Worm (Caenorhabditis elegans) whole organism, mixed stage, embryonic: ENCODE measurements around the gene dhs-5.

ENCODE experiments used
- M03D4.4 ChIP-seq: sonication (generic microtip); optimal IDR thresholded peaks from 2 replicates; lab custom pipeline; 2017; ENCODE audit warnings: mild to moderate bottlenecking, missing genetic modification characterization, missing compliant biosample characterization
- bed-3 ChIP-seq: fragments of 200-800 bp; sonication (Bioruptor generic); optimal IDR thresholded peaks from 3 replicates; lab custom pipeline; 2018; ENCODE audit warnings: mild to moderate bottlenecking, missing genetic modification characterization, moderate library complexity, missing compliant biosample characterization
- blmp-1 ChIP-seq: fragments of 150-350 bp; optimal IDR thresholded peaks from 2 replicates; lab custom pipeline; 2014; ENCODE audit warnings: missing biosample characterization, missing genetic modification characterization
- ceh-39 ChIP-seq: fragments of 150-350 bp; optimal IDR thresholded peaks from 2 replicates; lab custom pipeline; 2014; ENCODE audit warnings: missing biosample characterization, missing genetic modification characterization
- ceh-83 ChIP-seq: fragments of 200-800 bp; sonication (Bioruptor generic); optimal IDR thresholded peaks from 2 replicates; lab custom pipeline; 2018; ENCODE audit warnings: mild to moderate bottlenecking, missing genetic modification characterization, missing compliant biosample characterization
- ces-1 ChIP-seq: fragments of 150-350 bp; optimal IDR thresholded peaks from 2 replicates; lab custom pipeline; 2014; ENCODE audit warnings: missing biosample characterization, missing genetic modification reagents, missing genetic modification characterization
- cnd-1 ChIP-seq: fragments of 200-800 bp; sonication (Bioruptor generic); optimal IDR thresholded peaks from 2 replicates; lab custom pipeline; 2018; ENCODE audit warnings: mild to moderate bottlenecking, missing genetic modification characterization, missing compliant biosample characterization
- drap-1 ChIP-seq: fragments of 200-800 bp; sonication (Bioruptor generic); optimal IDR thresholded peaks from 3 replicates; lab custom pipeline; 2018; ENCODE audit warnings: mild to moderate bottlenecking, missing genetic modification characterization, missing compliant biosample characterization
- elt-1 ChIP-seq: sonication (generic microtip); optimal IDR thresholded peaks from 2 replicates; lab custom pipeline; 2017; ENCODE audit warnings: missing genetic modification characterization, mild to moderate bottlenecking, missing compliant biosample characterization, antibody characterized with exemption, moderate library complexity, borderline replicate concordance; ENCODE audit not compliant: insufficient read depth
- elt-3 ChIP-seq: fragments of 150-350 bp; optimal IDR thresholded peaks from 2 replicates; lab custom pipeline; 2014; ENCODE audit warnings: missing biosample characterization, missing genetic modification characterization
- flh-1 ChIP-seq: fragments of 200-800 bp; sonication (Bioruptor generic); optimal IDR thresholded peaks from 2 replicates; lab custom pipeline; 2018; ENCODE audit warnings: mild to moderate bottlenecking, missing genetic modification characterization, moderate library complexity, missing compliant biosample characterization
- ham-2 ChIP-seq: fragments of 200-800 bp; sonication (Bioruptor generic); optimal IDR thresholded peaks from 2 replicates; lab custom pipeline; 2018; ENCODE audit warnings: mild to moderate bottlenecking, missing genetic modification characterization, missing compliant biosample characterization
- hlh-1 ChIP-seq: fragments of 150-350 bp; optimal IDR thresholded peaks from 2 replicates; lab custom pipeline; 2014; ENCODE audit warnings: missing biosample characterization, missing genetic modification reagents, missing genetic modification characterization
- lin-13 ChIP-seq: fragments of 150-350 bp; optimal IDR thresholded peaks from 2 replicates; lab custom pipeline; 2014; ENCODE audit warnings: missing biosample characterization, missing genetic modification characterization
- lin-32 ChIP-seq: fragments of 200-800 bp; sonication (Bioruptor generic); optimal IDR thresholded peaks from 2 replicates; lab custom pipeline; 2018; ENCODE audit warnings: mild to moderate bottlenecking, missing genetic modification characterization, missing compliant biosample characterization
- mab-5 ChIP-seq: fragments of 150-350 bp; optimal IDR thresholded peaks from 2 replicates; lab custom pipeline; 2014; ENCODE audit warnings: missing biosample characterization, missing genetic modification characterization
- mep-1 ChIP-seq: fragments of 150-350 bp; optimal IDR thresholded peaks from 2 replicates; lab custom pipeline; 2017; ENCODE audit warnings: missing biosample characterization, missing genetic modification reagents, missing genetic modification characterization, inconsistent platforms
- mls-2 ChIP-seq: sonication (generic microtip); optimal IDR thresholded peaks from 2 replicates; lab custom pipeline; 2016; ENCODE audit warnings: mild to moderate bottlenecking, missing genetic modification characterization, moderate library complexity, missing compliant biosample characterization
- nhr-2 ChIP-seq: fragments of 150-350 bp; optimal IDR thresholded peaks from 2 replicates; lab custom pipeline; 2014; ENCODE audit warnings: missing biosample characterization, missing genetic modification characterization
- nhr-76 ChIP-seq: sonication (generic microtip); optimal IDR thresholded peaks from 2 replicates; lab custom pipeline; 2017; ENCODE audit warnings: missing biosample characterization, missing genetic modification characterization
- pha-4 ChIP-seq: fragments of 150-350 bp; optimal IDR thresholded peaks from 2 replicates; lab custom pipeline; 2018; ENCODE audit warnings: missing biosample characterization, missing genetic modification reagents, missing genetic modification characterization
- snpc-4 ChIP-seq: fragments of 150-350 bp; optimal IDR thresholded peaks from 2 replicates; lab custom pipeline; 2014; ENCODE audit warnings: missing biosample characterization, missing genetic modification characterization
- sptf-1 ChIP-seq: sonication (generic microtip); optimal IDR thresholded peaks from 2 replicates; lab custom pipeline; 2017; ENCODE audit warnings: mild to moderate bottlenecking, missing genetic modification characterization, moderate library complexity, missing compliant biosample characterization
- tbx-8 ChIP-seq: fragments of 200-800 bp; sonication (Bioruptor generic); optimal IDR thresholded peaks from 2 replicates; lab custom pipeline; 2018; ENCODE audit warnings: mild to moderate bottlenecking, missing genetic modification characterization, moderate library complexity, missing compliant biosample characterization
- unc-120 ChIP-seq: sonication (generic microtip); optimal IDR thresholded peaks from 2 replicates; lab custom pipeline; 2017; ENCODE audit warnings: missing genetic modification characterization, missing compliant biosample characterization; ENCODE audit not compliant: poor library complexity, severe bottlenecking
- unc-39 ChIP-seq: fragments of 150-350 bp; optimal IDR thresholded peaks from 2 replicates; lab custom pipeline; 2014; ENCODE audit warnings: missing biosample characterization, missing genetic modification characterization
- unc-62 ChIP-seq: fragments of 150-350 bp; optimal IDR thresholded peaks from 2 replicates; lab custom pipeline; 2014; ENCODE audit warnings: missing biosample characterization, missing genetic modification reagents, missing genetic modification characterization
- zip-8 ChIP-seq: fragments of 150-350 bp; optimal IDR thresholded peaks from 2 replicates; lab custom pipeline; 2014; ENCODE audit warnings: missing biosample characterization, missing genetic modification characterization
- ztf-11 ChIP-seq: fragments of 150-350 bp; optimal IDR thresholded peaks from 2 replicates; lab custom pipeline; 2014; ENCODE audit warnings: missing biosample characterization, missing genetic modification characterization

The dhs-5 gene

ce11 chrII:5487844-5488243, 34.2 kb downstream of the dhs-5 start, which contains the start of gene nep-5:
Gene nep-5 (plus strand): TSS chrII:5488144.
- no peak for TF ChIP-seq mab-5
- TF ChIP-seq ceh-83 (GFP tag; lab: Kevin White, UChicago), result no peak
- TF ChIP-seq ceh-39 (tag; lab: Kevin White, UChicago), result no peak
- TF ChIP-seq sptf-1 (tag; lab: Kevin White, UChicago), result no peak
- no peak for TF ChIP-seq hlh-1 (tag; lab: Kevin White, UChicago)
- no peak for TF ChIP-seq zip-8 (tag; lab: Kevin White, UChicago)
- no peak for TF ChIP-seq M03D4.4
- no peak for TF ChIP-seq unc-120
- no peak for TF ChIP-seq unc-39 (tag; lab: Kevin White, UChicago)
- TF ChIP-seq ham-2 (GFP tag; lab: Kevin White, UChicago), result no peak
- TF ChIP-seq bed-3 (GFP tag; lab: Kevin White, UChicago), result no peak
- no peak for TF ChIP-seq elt-1
- TF ChIP-seq, all 35 proteins: peak for 0

- TF ChIP-seq tbx-8 (no peak), ztf-11 (tag; lab: Kevin White, UChicago) (no peak), ceh-83 (GFP tag; lab: Kevin White, UChicago) (no peak), ham-2 (GFP tag; lab: Kevin White, UChicago) (no peak), blmp-1 (no peak), cnd-1 (tag; lab: Kevin White, UChicago) (no peak)
Observed at ce11 chrII:5494405-5494804, 40.8 kb downstream of the dhs-5 start, which contains the start of gene F12A10.6. Gene F12A10.6 (minus strand): TSS chrII:5494505.

ce11 chrII:5496375-5496774, 42.7 kb downstream of the dhs-5 start, which contains the start of gene F12A10.1:
Gene F12A10.1 (plus strand): TSS chrII:5496540.
- no peak for TF ChIP-seq drap-1
- TF ChIP-seq nhr-2 (tag; lab: Kevin White, UChicago), result no peak
- TF ChIP-seq mab-5, result no peak
- no peak for TF ChIP-seq ces-1 (GFP tag; lab: Kevin White, UChicago)
- TF ChIP-seq mep-1, result no peak
- no peak for TF ChIP-seq bed-3 (GFP tag; lab: Kevin White, UChicago)
- TF ChIP-seq mls-2 (tag; lab: Kevin White, UChicago), result no peak
- TF ChIP-seq lin-13, result no peak
- TF ChIP-seq lin-32 (GFP tag; lab: Kevin White, UChicago), result no peak
- no peak for TF ChIP-seq ceh-39 (tag; lab: Kevin White, UChicago)
- no peak for TF ChIP-seq ztf-11 (tag; lab: Kevin White, UChicago)
- no peak for TF ChIP-seq unc-62

ce11 chrII:5497541-5497940, 43.9 kb downstream of the dhs-5 start:
- no peak for TF ChIP-seq cnd-1 (tag; lab: Kevin White, UChicago)
- no peak for TF ChIP-seq elt-1
- no peak for TF ChIP-seq zip-8 (tag; lab: Kevin White, UChicago)
- no peak for TF ChIP-seq sptf-1 (tag; lab: Kevin White, UChicago)
- no peak for TF ChIP-seq mab-5
- no peak for TF ChIP-seq hlh-1 (tag; lab: Kevin White, UChicago)
- no peak for TF ChIP-seq ham-2 (GFP tag; lab: Kevin White, UChicago)

ce11 chrII:5498156-5498739, 44.6 kb downstream of the dhs-5 start, which contains the start of the genes suex-1 and F12A10.9:
Gene suex-1 (minus strand): TSS chrII:5498256.
Gene F12A10.9 (plus strand): TSS chrII:5498689.
- TF ChIP-seq flh-1 (GFP tag; lab: Kevin White, UChicago), result no peak
- no peak for TF ChIP-seq elt-1
- no peak for TF ChIP-seq mls-2 (tag; lab: Kevin White, UChicago)

ce11 chrII:5500470-5500869, 46.8 kb downstream of the dhs-5 start, which contains the start of gene fzy-1:
Gene fzy-1 (plus strand): TSS chrII:5500770.
- TF ChIP-seq unc-39 (tag; lab: Kevin White, UChicago) (no peak), unc-120 (no peak), ceh-83 (GFP tag; lab: Kevin White, UChicago) (no peak), drap-1 (no peak), nhr-76 (no peak), elt-3 (tag; lab: Kevin White, UChicago) (no peak), ces-1 (GFP tag; lab: Kevin White, UChicago) (no peak), pha-4 (tag; lab: Kevin White, UChicago) (no peak), cnd-1 (tag; lab: Kevin White, UChicago) (no peak), lin-32 (GFP tag; lab: Kevin White, UChicago) (no peak), ztf-11 (tag; lab: Kevin White, UChicago) (no peak), lin-13 (no peak), blmp-1 (no peak), snpc-4 (no peak), mep-1 (no peak), bed-3 (GFP tag; lab: Kevin White, UChicago) (no peak), ceh-39 (tag; lab: Kevin White, UChicago) (no peak), mls-2 (tag; lab: Kevin White, UChicago) (no peak), mab-5 (no peak), flh-1 (GFP tag; lab: Kevin White, UChicago) (no peak)
